Worm (Caenorhabditis elegans) whole organism, L2 larva: Measurements from ENCODE around the gene ZK154.4.

Source experiments
- C34F6.9 ChIP-seq: fragments of 150-350 bp; optimal IDR thresholded peaks from 2 replicates; lab custom pipeline; 2014; ENCODE audit warnings: missing biosample characterization, missing genetic modification characterization
- F13H6.1 ChIP-seq: sonication (generic microtip); optimal IDR thresholded peaks from 2 replicates; lab custom pipeline; 2016; ENCODE audit warnings: missing genetic modification characterization, missing compliant biosample characterization
- Y55F3AM.14 ChIP-seq: fragments of 200-800 bp; sonication (Bioruptor generic); optimal IDR thresholded peaks from 2 replicates; lab custom pipeline; 2018; ENCODE audit warnings: mild to moderate bottlenecking, missing genetic modification characterization, missing compliant biosample characterization
- ZK546.5 ChIP-seq: sonication (generic microtip); optimal IDR thresholded peaks from 2 replicates; lab custom pipeline; 2017; ENCODE audit warnings: missing biosample characterization, missing genetic modification characterization
- alr-1 ChIP-seq: fragments of 150-350 bp; optimal IDR thresholded peaks from 2 replicates; lab custom pipeline; 2014; ENCODE audit warnings: missing biosample characterization, missing genetic modification characterization
- aly-2 ChIP-seq: fragments of 150-350 bp; optimal IDR thresholded peaks from 2 replicates; lab custom pipeline; 2014; ENCODE audit warnings: missing biosample characterization, missing genetic modification characterization
- ama-1 ChIP-seq: fragments of 150-350 bp; optimal IDR thresholded peaks from 2 replicates; lab custom pipeline; 2018; ENCODE audit warnings: inconsistent platforms
- blmp-1 ChIP-seq: sonication (generic microtip); optimal IDR thresholded peaks from 2 replicates; lab custom pipeline; 2017; ENCODE audit warnings: missing genetic modification characterization, mild to moderate bottlenecking, missing compliant biosample characterization, antibody characterized with exemption, moderate library complexity; ENCODE audit not compliant: insufficient read depth
- ceh-16 ChIP-seq: fragments of 150-350 bp; optimal IDR thresholded peaks from 2 replicates; lab custom pipeline; 2014; ENCODE audit warnings: missing biosample characterization, missing genetic modification characterization
- ceh-82 ChIP-seq: fragments of 150-350 bp; optimal IDR thresholded peaks from 2 replicates; lab custom pipeline; 2014; ENCODE audit warnings: missing biosample characterization, missing genetic modification characterization
- crh-2 ChIP-seq: sonication (generic microtip); optimal IDR thresholded peaks from 2 replicates; lab custom pipeline; 2017; ENCODE audit warnings: missing biosample characterization, missing genetic modification characterization
- dmd-4 ChIP-seq: sonication (generic microtip); optimal IDR thresholded peaks from 2 replicates; lab custom pipeline; 2017; ENCODE audit warnings: missing biosample characterization, missing genetic modification characterization
- egl-27 ChIP-seq: sonication (generic microtip); optimal IDR thresholded peaks from 3 replicates; lab custom pipeline; 2017; ENCODE audit warnings: missing biosample characterization, missing genetic modification reagents, missing genetic modification characterization
- elt-1 ChIP-seq: fragments of 150-350 bp; optimal IDR thresholded peaks from 2 replicates; lab custom pipeline; 2014; ENCODE audit warnings: missing biosample characterization, missing genetic modification characterization
- elt-3 ChIP-seq: sonication (generic microtip); optimal IDR thresholded peaks from 2 replicates; lab custom pipeline; 2017; ENCODE audit warnings: missing biosample characterization, missing genetic modification characterization
- fos-1 ChIP-seq: fragments of 150-350 bp; optimal IDR thresholded peaks from 2 replicates; lab custom pipeline; 2014; ENCODE audit warnings: missing biosample characterization, missing genetic modification characterization
- gmeb-1 ChIP-seq: fragments of 150-350 bp; optimal IDR thresholded peaks from 2 replicates; lab custom pipeline; 2014; ENCODE audit warnings: missing biosample characterization, missing genetic modification characterization
- lin-11 ChIP-seq: fragments of 150-350 bp; sonication (generic microtip); optimal IDR thresholded peaks from 2 replicates; lab custom pipeline; 2014; ENCODE audit warnings: missing biosample characterization, missing genetic modification characterization, inconsistent platforms, mixed read lengths
- lin-13 ChIP-seq: fragments of 150-350 bp; optimal IDR thresholded peaks from 2 replicates; lab custom pipeline; 2014; ENCODE audit warnings: missing biosample characterization, missing genetic modification reagents, missing genetic modification characterization
- lin-39 ChIP-seq: fragments of 150-350 bp; optimal IDR thresholded peaks from 2 replicates; lab custom pipeline; 2014; ENCODE audit warnings: missing biosample characterization, missing genetic modification reagents, missing genetic modification characterization
- lsy-2 ChIP-seq, 2 experiments: fragments of 150-350 bp in 1 of 2; sonication (generic microtip) in 1 of 2; optimal IDR thresholded peaks; 2 replicates each; lab custom pipeline; 2014 to 2017; ENCODE audit warnings: missing biosample characterization in 2 of 2, missing genetic modification characterization in 2 of 2
- mab-5 ChIP-seq: fragments of 150-350 bp; optimal IDR thresholded peaks from 2 replicates; lab custom pipeline; 2014; ENCODE audit warnings: missing biosample characterization, missing genetic modification characterization
- mbf-1 ChIP-seq: sonication (generic microtip); optimal IDR thresholded peaks from 2 replicates; lab custom pipeline; 2017; ENCODE audit warnings: missing biosample characterization, missing genetic modification characterization
- mdl-1 ChIP-seq, 2 experiments: fragments of 150-350 bp in 1 of 2; sonication (generic microtip) in 1 of 2; optimal IDR thresholded peaks; 2 replicates each; lab custom pipeline; 2017; ENCODE audit warnings: missing biosample characterization in 2 of 2, missing genetic modification characterization in 2 of 2
- nhr-10 ChIP-seq: sonication (generic microtip); optimal IDR thresholded peaks from 2 replicates; lab custom pipeline; 2017; ENCODE audit warnings: missing biosample characterization, missing genetic modification characterization
- nhr-11 ChIP-seq: fragments of 150-350 bp; optimal IDR thresholded peaks from 2 replicates; lab custom pipeline; 2014; ENCODE audit warnings: missing biosample characterization, missing genetic modification characterization
- nhr-12 ChIP-seq: fragments of 150-350 bp; optimal IDR thresholded peaks from 2 replicates; lab custom pipeline; 2014; ENCODE audit warnings: missing biosample characterization, missing genetic modification characterization
- nhr-129 ChIP-seq: fragments of 150-350 bp; optimal IDR thresholded peaks from 2 replicates; lab custom pipeline; 2014; ENCODE audit warnings: missing biosample characterization, missing genetic modification characterization
- nhr-21 ChIP-seq: fragments of 150-350 bp; optimal IDR thresholded peaks from 2 replicates; lab custom pipeline; 2014; ENCODE audit warnings: missing biosample characterization, missing genetic modification characterization
- nhr-23 ChIP-seq: fragments of 150-350 bp; optimal IDR thresholded peaks from 2 replicates; lab custom pipeline; 2014; ENCODE audit warnings: missing biosample characterization, missing genetic modification reagents, missing genetic modification characterization
- nhr-237 ChIP-seq: fragments of 150-350 bp; optimal IDR thresholded peaks from 2 replicates; lab custom pipeline; 2014; ENCODE audit warnings: missing biosample characterization, missing genetic modification characterization
- nhr-25 ChIP-seq: fragments of 150-350 bp; sonication (generic microtip); optimal IDR thresholded peaks from 3 replicates; lab custom pipeline; 2014; ENCODE audit warnings: missing biosample characterization, missing genetic modification characterization
- nhr-6 ChIP-seq: fragments of 150-350 bp; optimal IDR thresholded peaks from 2 replicates; lab custom pipeline; 2014; ENCODE audit warnings: missing biosample characterization, missing genetic modification characterization
- nhr-77 ChIP-seq: fragments of 150-350 bp; optimal IDR thresholded peaks from 2 replicates; lab custom pipeline; 2014; ENCODE audit warnings: missing biosample characterization, missing genetic modification characterization
- sem-4 ChIP-seq: fragments of 150-350 bp; optimal IDR thresholded peaks from 2 replicates; lab custom pipeline; 2014; ENCODE audit warnings: missing biosample characterization, missing genetic modification reagents, missing genetic modification characterization
- sma-3 ChIP-seq: sonication (generic microtip); optimal IDR thresholded peaks from 2 replicates; lab custom pipeline; 2016; ENCODE audit warnings: missing genetic modification reagents, missing genetic modification characterization, missing compliant biosample characterization
- sma-9 ChIP-seq, 2 experiments: fragments of 150-350 bp in 1 of 2; sonication (generic microtip) in 1 of 2; optimal IDR thresholded peaks; 2 replicates each; lab custom pipeline; 2014 to 2016; ENCODE audit warnings: missing genetic modification characterization in 2 of 2, mild to moderate bottlenecking in 1 of 2, missing biosample characterization in 1 of 2, missing compliant biosample characterization in 1 of 2, missing genetic modification reagents in 1 of 2, moderate library complexity in 1 of 2
- snpc-4 ChIP-seq: fragments of 150-350 bp; optimal IDR thresholded peaks from 2 replicates; lab custom pipeline; 2014; ENCODE audit warnings: missing biosample characterization, missing genetic modification characterization
- unc-55 ChIP-seq: fragments of 150-350 bp; sonication (generic microtip); optimal IDR thresholded peaks from 3 replicates; lab custom pipeline; 2014; ENCODE audit warnings: missing biosample characterization, missing genetic modification reagents, missing genetic modification characterization
- unc-62 ChIP-seq: fragments of 150-350 bp; optimal IDR thresholded peaks from 2 replicates; lab custom pipeline; 2014; ENCODE audit warnings: missing biosample characterization, missing genetic modification reagents, missing genetic modification characterization
- zag-1 ChIP-seq: fragments of 150-350 bp; optimal IDR thresholded peaks from 2 replicates; lab custom pipeline; 2014; ENCODE audit warnings: missing biosample characterization, missing genetic modification characterization
- ztf-1 ChIP-seq: fragments of 200-800 bp; sonication (Bioruptor generic); conservative IDR thresholded peaks from 2 replicates; pipeline ENCODE4 v1.3.6; 2022; ENCODE audit warnings: missing genetic modification characterization, missing compliant biosample characterization
- ztf-11 ChIP-seq: sonication (generic microtip); optimal IDR thresholded peaks from 2 replicates; lab custom pipeline; 2017; ENCODE audit warnings: missing biosample characterization, missing genetic modification characterization
- ztf-4 ChIP-seq: fragments of 150-350 bp; optimal IDR thresholded peaks from 2 replicates; lab custom pipeline; 2014; ENCODE audit warnings: missing biosample characterization, missing genetic modification characterization

The ZK154.4 gene

ce11 chrX:7814747-7815146 lies 32.5 kb upstream of the ZK154.4 start (continued):
- TF ChIP-seq nhr-12 (tag; lab: Kevin White, UChicago) (no peak), ZK546.5 (tag; lab: Kevin White, UChicago) (no peak), lin-39 (tag; lab: Kevin White, UChicago) (no peak), blmp-1 (tag; lab: Kevin White, UChicago) (peak; percentile 68), dmd-4 (tag; lab: Kevin White, UChicago) (no peak), unc-62 (no peak), nhr-237 (tag; lab: Kevin White, UChicago) (no peak), elt-1 (tag; lab: Kevin White, UChicago) (no peak), mdl-1 (tag; optimal IDR thresholded peaks at IDR 0.05; lab: Kevin White, UChicago) (no peak)
- TF ChIP-seq, all 48 proteins: peak for 15

DNA sequence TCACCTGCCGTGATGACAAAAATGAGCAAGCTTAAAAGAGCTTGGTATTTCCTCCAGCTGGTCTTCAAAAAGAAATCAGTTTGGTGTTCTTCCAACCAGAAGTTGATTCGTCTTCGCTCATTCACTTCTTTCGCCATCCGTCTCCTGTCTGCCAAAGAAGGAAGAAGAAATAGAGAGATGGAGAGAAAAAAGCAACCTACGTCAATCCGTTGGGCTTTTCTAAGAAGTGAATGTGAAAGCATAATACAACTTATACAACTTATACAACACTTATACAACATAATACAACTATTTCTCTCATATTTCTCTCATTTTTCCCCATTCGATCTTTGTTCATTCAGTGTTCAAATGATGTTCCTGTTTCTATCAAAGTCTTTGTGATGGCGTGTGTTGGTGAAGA lies 28.8 kb upstream of the ZK154.4 start:
- TF ChIP-seq C34F6.9 (tag; lab: Kevin White, UChicago) (peak; percentile 25), lin-11 (tag; lab: Kevin White, UChicago) (no peak), lin-39 (tag; lab: Kevin White, UChicago) (no peak), ztf-11 (tag; lab: Kevin White, UChicago) (no peak), nhr-6 (tag; lab: Kevin White, UChicago) (peak; percentile 34), unc-55 (GFP tag; lab: Kevin White, UChicago) (peak; percentile 22), ztf-4 (no peak), nhr-23 (tag; lab: Kevin White, UChicago) (no peak), nhr-129 (peak; percentile 9), blmp-1 (tag; lab: Kevin White, UChicago) (no peak), lsy-2 (tag; optimal IDR thresholded peaks at IDR 0.05; lab: Kevin White, UChicago) (peak in 1 of 2 experiments; percentile 33), unc-62 (no peak), nhr-21 (tag; lab: Kevin White, UChicago) (peak; percentile 41), alr-1 (no peak), lin-13 (peak; percentile 30), nhr-25 (no peak), mbf-1 (tag; lab: Kevin White, UChicago) (no peak), sma-9 (GFP tag; optimal IDR thresholded peaks at IDR 0.05; lab: Kevin White, UChicago) (peak; percentile 69), sma-9 (tag; optimal IDR thresholded peaks at IDR 0.05; lab: Kevin White, UChicago) (no peak), nhr-10 (no peak), crh-2 (peak; percentile 46), nhr-11 (tag; lab: Kevin White, UChicago) (no peak)

- TF ChIP-seq lin-13, result no peak
- TF ChIP-seq nhr-25, result peak; percentile 64
- TF ChIP-seq elt-1 (tag; lab: Kevin White, UChicago), result no peak
- no peak for TF ChIP-seq snpc-4 (tag; lab: Kevin White, UChicago)
- TF ChIP-seq alr-1, result no peak
- TF ChIP-seq gmeb-1, result no peak
- peak; percentile 22 for TF ChIP-seq unc-55 (GFP tag; lab: Kevin White, UChicago)
- TF ChIP-seq lin-39 (tag; lab: Kevin White, UChicago), result no peak
- TF ChIP-seq C34F6.9 (tag; lab: Kevin White, UChicago), result peak; percentile 79
- peak; percentile 12 for TF ChIP-seq egl-27
- peak; percentile 42 for TF ChIP-seq ztf-4
- TF ChIP-seq unc-62, result no peak
- peak; percentile 35 for TF ChIP-seq zag-1 (tag; lab: Kevin White, UChicago)
- peak; percentile 15 to 66 for TF ChIP-seq lsy-2 (tag; optimal IDR thresholded peaks at IDR 0.05; lab: Kevin White, UChicago)
- no peak for TF ChIP-seq elt-3 (tag; lab: Kevin White, UChicago)
- no peak for TF ChIP-seq ama-1 (lab: Kevin White, UChicago)
- peak; percentile 70 for TF ChIP-seq nhr-6 (tag; lab: Kevin White, UChicago)
- no peak for TF ChIP-seq mab-5 (tag; lab: Kevin White, UChicago)
- TF ChIP-seq nhr-77 (tag; lab: Kevin White, UChicago), result no peak
- no peak for TF ChIP-seq ztf-11 (tag; lab: Kevin White, UChicago)
- no peak for TF ChIP-seq aly-2
- no peak for TF ChIP-seq Y55F3AM.14 (GFP tag; lab: Kevin White, UChicago)
- no peak for TF ChIP-seq nhr-12 (tag; lab: Kevin White, UChicago)
- peak; percentile 2 for TF ChIP-seq sma-3 (GFP tag; lab: Kevin White, UChicago)
- TF ChIP-seq ztf-1, result no peak
- peak in 1 of 2 experiments; percentile 23 for TF ChIP-seq mdl-1 (tag; optimal IDR thresholded peaks at IDR 0.05; lab: Kevin White, UChicago)
- no peak for TF ChIP-seq nhr-11 (tag; lab: Kevin White, UChicago)
- TF ChIP-seq sem-4 (tag; lab: Kevin White, UChicago), result peak; percentile 29
- peak; percentile 48 for TF ChIP-seq sma-9 (GFP tag; optimal IDR thresholded peaks at IDR 0.05; lab: Kevin White, UChicago)
- TF ChIP-seq sma-9 (tag; optimal IDR thresholded peaks at IDR 0.05; lab: Kevin White, UChicago), result no peak
- peak; percentile 40 for TF ChIP-seq fos-1 (tag; lab: Kevin White, UChicago)
- no peak for TF ChIP-seq nhr-23 (tag; lab: Kevin White, UChicago)
- no peak for TF ChIP-seq ceh-82
- peak; percentile 92 for TF ChIP-seq nhr-129
- TF ChIP-seq blmp-1 (tag; lab: Kevin White, UChicago), result peak; percentile 59
- no peak for TF ChIP-seq mbf-1 (tag; lab: Kevin White, UChicago)
- TF ChIP-seq nhr-237 (tag; lab: Kevin White, UChicago), result no peak
- TF ChIP-seq ceh-16 (tag; lab: Kevin White, UChicago), result peak; percentile 32
- peak; percentile 75 for TF ChIP-seq F13H6.1 (tag; lab: Kevin White, UChicago)
- TF ChIP-seq ZK546.5 (tag; lab: Kevin White, UChicago), result no peak
These were observed 27.4 kb upstream of the ZK154.4 start for ce11 chrX:7809352-7810196.
